Worm (Caenorhabditis elegans) whole organism, young adult: ENCODE measurements around the gene H03G16.5.

Source experiments
- B0019.2 ChIP-seq: fragments of 200-800 bp; sonication (Bioruptor generic); conservative IDR thresholded peaks from 2 replicates; pipeline ENCODE4 v1.3.6; 2022; ENCODE audit warnings: missing genetic modification reagents, missing genetic modification characterization, missing compliant biosample characterization
- B0336.3 ChIP-seq: fragments of 200-800 bp; sonication (Bioruptor generic); IDR thresholded peaks from 2 replicates; pipeline ENCODE4 v1.3.6; 2022; ENCODE audit warnings: missing genetic modification characterization, missing compliant biosample characterization
- F23B12.7 ChIP-seq: sonication (generic microtip); optimal IDR thresholded peaks from 2 replicates; lab custom pipeline; 2017; ENCODE audit warnings: missing genetic modification characterization, mild to moderate bottlenecking, missing compliant biosample characterization, antibody characterized with exemption, moderate library complexity; ENCODE audit not compliant: insufficient read depth
- F33H1.4 ChIP-seq: fragments of 200-800 bp; sonication (Bioruptor generic); IDR thresholded peaks from 2 replicates; pipeline ENCODE4 v1.3.6; 2022; ENCODE audit warnings: missing genetic modification reagents, missing genetic modification characterization, missing compliant biosample characterization
- F39B2.1 ChIP-seq: fragments of 200-800 bp; sonication (Bioruptor generic); IDR thresholded peaks from 2 replicates; pipeline ENCODE4 v1.3.6; 2022; ENCODE audit warnings: missing genetic modification reagents, missing genetic modification characterization, missing compliant biosample characterization
- F57C9.4 ChIP-seq: sonication (generic microtip); optimal IDR thresholded peaks from 2 replicates; lab custom pipeline; 2017; ENCODE audit warnings: mild to moderate bottlenecking, missing genetic modification characterization, missing compliant biosample characterization
- K11D2.4 ChIP-seq: fragments of 200-800 bp; sonication (Bioruptor generic); IDR thresholded peaks from 2 replicates; pipeline ENCODE4 v1.3.6; 2022; ENCODE audit warnings: missing genetic modification reagents, missing genetic modification characterization, missing compliant biosample characterization
- Y67H2A.10 ChIP-seq: fragments of 200-800 bp; sonication (Bioruptor generic); conservative IDR thresholded peaks from 2 replicates; pipeline ENCODE4 v1.3.6; 2022; ENCODE audit warnings: missing genetic modification reagents, missing genetic modification characterization, missing compliant biosample characterization
- attf-3 ChIP-seq: fragments of 200-800 bp; sonication (Bioruptor generic); conservative IDR thresholded peaks from 2 replicates; pipeline ENCODE4 v1.3.6; 2022; ENCODE audit warnings: missing genetic modification reagents, missing genetic modification characterization, missing compliant biosample characterization
- attf-5 ChIP-seq: fragments of 200-800 bp; sonication (Bioruptor generic); optimal IDR thresholded peaks from 2 replicates; lab custom pipeline; 2018; ENCODE audit warnings: mild to moderate bottlenecking, missing genetic modification characterization, missing compliant biosample characterization
- ccch-3 ChIP-seq: fragments of 200-800 bp; sonication (Bioruptor generic); optimal IDR thresholded peaks from 2 replicates; lab custom pipeline; 2018; ENCODE audit warnings: mild to moderate bottlenecking, missing genetic modification characterization, missing compliant biosample characterization
- cebp-1 ChIP-seq, 2 experiments: fragments of 200-800 bp in 1 of 2; sonication (Bioruptor generic) in 1 of 2; sonication (generic microtip) in 1 of 2; IDR thresholded peaks in 1 of 2; optimal IDR thresholded peaks in 1 of 2; 2 replicates each; pipeline versions ENCODE4 v1.3.6 to Lab custom; 2017 to 2022; ENCODE audit warnings: missing compliant biosample characterization in 2 of 2, missing genetic modification characterization in 2 of 2, mild to moderate bottlenecking in 1 of 2, missing genetic modification reagents in 1 of 2, moderate library complexity in 1 of 2
- ceh-40 ChIP-seq: fragments of 200-800 bp; sonication (Bioruptor generic); IDR thresholded peaks from 2 replicates; pipeline ENCODE4 v1.3.6; 2022; ENCODE audit warnings: missing genetic modification characterization, missing compliant biosample characterization
- ceh-58 ChIP-seq: fragments of 200-800 bp; sonication (Bioruptor generic); IDR thresholded peaks from 2 replicates; pipeline ENCODE4 v1.3.6; 2022; ENCODE audit warnings: missing genetic modification characterization, missing compliant biosample characterization
- ceh-79 ChIP-seq: sonication (generic microtip); optimal IDR thresholded peaks from 2 replicates; lab custom pipeline; 2017; ENCODE audit warnings: mild to moderate bottlenecking, missing genetic modification characterization, missing compliant biosample characterization
- dox-1 ChIP-seq: fragments of 200-800 bp; sonication (Bioruptor generic); IDR thresholded peaks from 2 replicates; pipeline ENCODE4 v1.3.6; 2022; ENCODE audit warnings: missing genetic modification reagents, missing genetic modification characterization, missing compliant biosample characterization
- egl-18 ChIP-seq: fragments of 200-800 bp; sonication (Bioruptor generic); IDR thresholded peaks from 2 replicates; pipeline ENCODE4 v1.3.6; 2022; ENCODE audit warnings: missing genetic modification reagents, missing genetic modification characterization, missing compliant biosample characterization
- ets-4 ChIP-seq: fragments of 200-800 bp; sonication (Bioruptor generic); optimal IDR thresholded peaks from 2 replicates; lab custom pipeline; 2018; ENCODE audit warnings: mild to moderate bottlenecking, missing genetic modification characterization, missing compliant biosample characterization
- gei-17 ChIP-seq: fragments of 200-800 bp; sonication (Bioruptor generic); optimal IDR thresholded peaks from 2 replicates; lab custom pipeline; 2018; ENCODE audit warnings: mild to moderate bottlenecking, missing genetic modification characterization, missing compliant biosample characterization
- hrde-1 ChIP-seq: sonication (generic microtip); optimal IDR thresholded peaks from 2 replicates; lab custom pipeline; 2016; ENCODE audit warnings: missing genetic modification characterization, mild to moderate bottlenecking, missing compliant biosample characterization, moderate library complexity, missing genotype, missing genetic modification reagents, borderline replicate concordance
- lin-26 ChIP-seq: fragments of 200-800 bp; sonication (Bioruptor generic); IDR thresholded peaks from 2 replicates; pipeline ENCODE4 v1.3.6; 2022; ENCODE audit warnings: missing genetic modification reagents, missing genetic modification characterization, missing compliant biosample characterization
- lin-40 ChIP-seq: sonication (generic microtip); optimal IDR thresholded peaks from 2 replicates; lab custom pipeline; 2016; ENCODE audit warnings: missing genetic modification characterization, mild to moderate bottlenecking, missing compliant biosample characterization, missing genotype, missing genetic modification reagents
- lsl-1 ChIP-seq: fragments of 200-800 bp; sonication (Bioruptor generic); optimal IDR thresholded peaks from 2 replicates; lab custom pipeline; 2018; ENCODE audit warnings: mild to moderate bottlenecking, missing genetic modification characterization, moderate library complexity, missing compliant biosample characterization
- rcor-1 ChIP-seq: fragments of 200-800 bp; sonication (Bioruptor generic); IDR thresholded peaks from 2 replicates; pipeline ENCODE4 v1.3.6; 2022; ENCODE audit warnings: missing genetic modification reagents, missing genetic modification characterization, missing compliant biosample characterization
- rec-8 ChIP-seq, 2 experiments: sonication (generic microtip); optimal IDR thresholded peaks; 2 replicates each; lab custom pipeline; 2016; ENCODE audit warnings: mild to moderate bottlenecking in 2 of 2, missing genetic modification characterization in 2 of 2, missing genetic modification reagents in 2 of 2, missing genotype in 2 of 2, missing biosample characterization in 1 of 2, missing compliant biosample characterization in 1 of 2, moderate library complexity in 1 of 2
- rpc-1 ChIP-seq, 2 experiments: fragments of 150-350 bp in 1 of 2; sonication (generic microtip) in 1 of 2; optimal IDR thresholded peaks; 2 replicates each; lab custom pipeline; 2014 to 2018; ENCODE audit warnings: missing biosample characterization in 1 of 2, missing genetic modification characterization in 1 of 2, missing genetic modification reagents in 1 of 2, missing genotype in 1 of 2
- sea-2 ChIP-seq: fragments of 200-800 bp; sonication (Bioruptor generic); IDR thresholded peaks from 2 replicates; pipeline ENCODE4 v1.3.6; 2022; ENCODE audit warnings: missing genetic modification characterization, missing compliant biosample characterization
- snpc-1.3 ChIP-seq: sonication (generic microtip); optimal IDR thresholded peaks from 2 replicates; lab custom pipeline; 2017; ENCODE audit warnings: missing genetic modification characterization, mild to moderate bottlenecking, missing compliant biosample characterization, antibody characterized with exemption, moderate library complexity, missing genotype, missing genetic modification reagents; ENCODE audit not compliant: insufficient read depth
- snpc-3.4 ChIP-seq: sonication (generic microtip); optimal IDR thresholded peaks from 2 replicates; lab custom pipeline; 2017; ENCODE audit warnings: missing genetic modification characterization, mild to moderate bottlenecking, missing compliant biosample characterization, antibody characterized with exemption, moderate library complexity, missing genotype, missing genetic modification reagents
- tbp1 ChIP-seq: fragments of 200-800 bp; sonication (Bioruptor generic); optimal IDR thresholded peaks from 2 replicates; lab custom pipeline; 2018; ENCODE audit warnings: mild to moderate bottlenecking, missing genetic modification characterization, missing compliant biosample characterization
- unc-130 ChIP-seq: sonication (generic microtip); optimal IDR thresholded peaks from 2 replicates; lab custom pipeline; 2016; ENCODE audit warnings: missing genetic modification reagents, missing genetic modification characterization, missing compliant biosample characterization
- ztf-26 ChIP-seq: sonication (generic microtip); optimal IDR thresholded peaks from 2 replicates; lab custom pipeline; 2017; ENCODE audit warnings: missing genetic modification characterization, missing compliant biosample characterization
- ztf-6 ChIP-seq: fragments of 200-800 bp; sonication (Bioruptor generic); IDR thresholded peaks from 2 replicates; pipeline ENCODE4 v1.3.6; 2022; ENCODE audit warnings: missing genetic modification reagents, missing genetic modification characterization, missing compliant biosample characterization

The H03G16.5 gene

DNA sequence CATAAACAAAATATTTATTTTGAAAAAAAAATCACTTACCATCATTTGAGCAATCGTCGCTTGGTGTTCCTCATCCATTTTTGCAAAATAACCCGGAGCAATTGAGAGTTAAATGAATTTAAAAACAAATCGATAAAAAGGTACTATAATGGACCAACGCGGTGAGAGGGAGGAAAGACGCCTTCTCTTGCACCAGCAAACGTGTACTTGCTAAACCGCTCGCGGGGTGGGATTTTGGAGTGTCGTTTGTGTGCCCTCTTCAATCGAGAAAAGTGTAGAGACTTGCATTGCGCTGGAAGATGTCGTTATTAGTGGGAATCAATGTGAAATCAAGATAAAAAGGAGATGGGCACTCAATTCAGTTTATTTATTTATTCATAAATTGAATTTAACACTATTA lies 27.2 kb upstream of the H03G16.5 start, which contains the start of gene H40L08.1:
TSS of gene H40L08.1 (minus strand) at position 292 of the 400 bp plus-strand sequence.
- TF ChIP-seq ceh-79 (tag; lab: Kevin White, UChicago) = no peak
- TF ChIP-seq tbp1 (GFP tag; lab: Kevin White, UChicago) = no peak
- no peak for TF ChIP-seq B0336.3 (GFP tag; lab: Robert Waterston, UW)
- TF ChIP-seq attf-3 (GFP tag; lab: Robert Waterston, UW) = peak; percentile 90
- TF ChIP-seq, all 124 proteins: peak for 1

DNA sequence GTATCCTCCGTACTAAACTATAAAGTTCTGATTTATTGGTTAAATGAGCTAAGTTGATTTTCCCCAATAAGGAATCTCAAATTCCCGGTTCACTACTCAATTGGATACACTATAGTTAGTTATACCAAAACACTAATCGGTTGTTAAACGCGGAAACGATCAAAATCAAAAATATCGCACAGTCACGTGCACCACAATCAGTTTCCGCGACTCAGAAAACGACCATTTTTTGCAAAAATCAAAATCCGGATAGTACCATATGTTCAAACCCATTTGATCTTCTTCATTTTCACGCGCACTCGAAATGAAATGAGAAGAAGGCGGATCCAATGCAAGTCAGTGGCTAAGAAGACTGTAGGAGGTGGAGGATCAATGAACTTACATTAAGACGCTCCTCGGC lies 24.8 kb upstream of the H03G16.5 start:
- TF ChIP-seq lin-26 (GFP tag; lab: Robert Waterston, UW) (0 out of 2 replicates have a peak, but pooled peaks have one; percentile 22), rec-8 (tag; optimal IDR thresholded peaks at IDR 0.05; lab: Kevin White, UChicago) (no peak)

DNA sequence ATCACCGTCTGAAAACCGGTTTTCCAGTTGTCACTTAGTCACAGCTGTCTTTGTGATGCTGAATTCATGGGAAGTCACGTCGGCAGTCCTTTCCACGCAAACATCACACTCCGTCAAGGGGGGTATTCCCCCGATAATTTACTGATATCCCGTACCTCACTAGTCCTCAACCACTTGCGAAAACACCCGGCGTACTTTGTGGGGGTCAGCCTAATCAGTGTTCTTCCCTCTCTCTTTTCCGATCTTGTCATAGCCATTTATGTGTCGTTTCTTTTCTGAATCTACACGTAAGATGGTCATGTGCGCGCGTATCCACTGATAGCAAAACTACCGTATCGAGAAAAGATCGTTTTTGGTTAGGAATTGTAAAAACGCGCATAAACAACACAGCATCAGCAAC lies 22.8 kb upstream of the H03G16.5 start:
- no peak for TF ChIP-seq F57C9.4 (tag; lab: Kevin White, UChicago)
- TF ChIP-seq ztf-26 (tag; lab: Kevin White, UChicago) = peak; percentile 59
- no peak for TF ChIP-seq egl-18
- no peak for TF ChIP-seq gei-17 (GFP tag; lab: Kevin White, UChicago)
- no peak for TF ChIP-seq unc-130 (GFP tag; lab: Kevin White, UChicago)
- TF ChIP-seq ztf-6 = no peak
- TF ChIP-seq ccch-3 (GFP tag; lab: Kevin White, UChicago) = no peak
- TF ChIP-seq cebp-1 (GFP tag; IDR thresholded peaks at IDR 0.05; lab: Robert Waterston, UW) = no peak
- TF ChIP-seq cebp-1 (tag; optimal IDR thresholded peaks at IDR 0.05; lab: Kevin White, UChicago) = peak; percentile 9
- no peak for TF ChIP-seq snpc-1.3 (tag; lab: Kevin White, UChicago)
- no peak for TF ChIP-seq B0019.2 (GFP tag; lab: Robert Waterston, UW)
- no peak for TF ChIP-seq rcor-1
- peak; percentile 28 for TF ChIP-seq lin-40 (tag; lab: Kevin White, UChicago)
- no peak for TF ChIP-seq rpc-1 (optimal IDR thresholded peaks at IDR 0.05; lab: Kevin White, UChicago)
- no peak for TF ChIP-seq rpc-1 (tag; optimal IDR thresholded peaks at IDR 0.05; lab: Kevin White, UChicago)
- TF ChIP-seq attf-5 (GFP tag; lab: Kevin White, UChicago) = no peak
- TF ChIP-seq Y67H2A.10 (GFP tag; lab: Robert Waterston, UW) = no peak
- TF ChIP-seq F23B12.7 (tag; lab: Kevin White, UChicago) = no peak
- no peak for TF ChIP-seq sea-2
- no peak for TF ChIP-seq lin-26 (GFP tag; lab: Robert Waterston, UW)
- TF ChIP-seq dox-1 = no peak
- TF ChIP-seq ceh-58 = no peak

DNA sequence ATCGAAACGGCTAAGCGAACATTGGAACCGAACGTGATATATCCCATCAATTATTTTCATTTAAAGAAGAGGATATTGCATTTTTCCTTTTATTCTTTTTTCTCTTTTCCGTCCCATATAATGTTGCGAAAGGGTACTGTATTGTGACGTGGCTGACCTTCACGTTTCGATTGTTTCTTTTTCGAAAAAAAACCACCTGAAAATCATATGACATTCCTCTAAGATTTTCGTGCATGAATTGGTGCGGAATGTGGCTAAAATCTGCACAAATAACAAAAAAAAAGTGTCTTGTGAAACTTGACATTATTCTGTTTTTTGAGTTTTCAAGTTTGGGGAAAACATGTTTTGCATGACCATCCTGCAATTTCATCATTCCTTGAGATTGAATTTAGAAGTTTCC lies 21.6 kb upstream of the H03G16.5 start:
- TF ChIP-seq rpc-1 (optimal IDR thresholded peaks at IDR 0.05; lab: Kevin White, UChicago) = no peak
- TF ChIP-seq rpc-1 (tag; optimal IDR thresholded peaks at IDR 0.05; lab: Kevin White, UChicago) = no peak
- TF ChIP-seq ets-4 (GFP tag; lab: Kevin White, UChicago) = no peak
- TF ChIP-seq F33H1.4 (GFP tag; lab: Robert Waterston, UW) = no peak
- TF ChIP-seq K11D2.4 (GFP tag; lab: Robert Waterston, UW) = 0 out of 2 replicates have a peak, but pooled peaks have one; percentile 31
- no peak for TF ChIP-seq cebp-1 (GFP tag; IDR thresholded peaks at IDR 0.05; lab: Robert Waterston, UW)
- peak; percentile 26 for TF ChIP-seq cebp-1 (tag; optimal IDR thresholded peaks at IDR 0.05; lab: Kevin White, UChicago)
- TF ChIP-seq ceh-40 (GFP tag; lab: Robert Waterston, UW) = no peak
- TF ChIP-seq lin-26 (GFP tag; lab: Robert Waterston, UW) = no peak
- TF ChIP-seq F39B2.1 (GFP tag; lab: Robert Waterston, UW) = no peak
- no peak for TF ChIP-seq snpc-3.4 (tag; lab: Kevin White, UChicago)
- TF ChIP-seq lsl-1 = no peak
- TF ChIP-seq hrde-1 (tag; lab: Kevin White, UChicago) = no peak
